Worm (Caenorhabditis elegans): ENCODE data around the gene vav-1.

vav-1 gene

DNA sequence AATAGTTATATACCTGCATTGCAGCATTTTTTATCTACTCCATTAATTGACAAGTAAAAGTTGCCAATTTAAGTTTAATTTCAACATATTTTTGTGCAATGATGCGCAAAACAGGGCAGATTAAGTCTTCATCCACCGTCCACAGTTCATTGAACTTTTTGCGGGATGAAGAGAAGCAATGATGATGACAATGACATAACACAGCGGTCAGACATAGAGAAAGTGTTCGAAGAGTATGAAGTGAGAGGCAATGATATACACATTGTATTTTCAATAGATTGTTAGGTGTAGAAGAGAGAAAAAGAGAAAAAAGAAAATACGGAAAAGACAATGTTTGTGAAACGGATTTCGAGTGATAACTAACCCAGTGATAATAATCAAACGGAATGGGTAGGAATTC lies 5.0 kb downstream of the vav-1 start:
- no peak for TF ChIP-seq bed-2 (GFP tag; IDR thresholded peaks at IDR 0.05)

DNA sequence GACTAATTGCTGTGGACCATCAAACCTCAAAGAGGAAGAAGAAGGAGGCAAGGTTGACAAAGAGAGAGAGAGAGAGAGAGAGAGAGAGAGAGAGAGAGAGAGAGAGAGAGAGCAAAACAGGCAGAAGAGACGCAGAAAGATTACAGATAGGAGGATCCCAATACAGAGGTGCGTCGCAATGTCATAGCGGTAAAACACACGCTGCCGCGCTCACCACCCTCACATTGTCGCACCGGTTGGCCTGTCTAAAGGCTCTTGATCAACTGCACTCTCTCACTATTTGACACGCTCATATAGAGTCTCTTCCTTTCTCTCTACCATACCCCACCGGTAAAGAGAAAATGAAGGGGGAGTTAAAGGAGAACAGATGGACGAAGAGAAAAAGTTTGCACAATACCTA lies 6.7 kb downstream of the vav-1 start:
- TF ChIP-seq ztf-25 (GFP tag; IDR thresholded peaks at IDR 0.05) (no peak), let-607 (tag; optimal IDR thresholded peaks at IDR 0.05) (no peak), hlh-26 (GFP tag; conservative IDR thresholded peaks at IDR 0.05) (no peak), egl-44 (GFP tag; IDR thresholded peaks at IDR 0.05) (no peak), attf-3 (GFP tag; conservative IDR thresholded peaks at IDR 0.05) (no peak), lsl-1 (GFP tag; optimal IDR thresholded peaks at IDR 0.05) (no peak), Y53G8AR.9 (GFP tag; conservative IDR thresholded peaks at IDR 0.05) (0 out of 2 replicates have a peak, but pooled peaks have one; percentile 37), egl-18 (GFP tag; IDR thresholded peaks at IDR 0.05) (no peak), hsf-1 (GFP tag; IDR thresholded peaks at IDR 0.05) (no peak), nfya-1 (tag; optimal IDR thresholded peaks at IDR 0.05; ENCODE audit: borderline replicate concordance, insufficient read depth) (no peak), snpc-4 (GFP tag; optimal IDR thresholded peaks at IDR 0.05) (no peak), snpc-4 (tag; optimal IDR thresholded peaks at IDR 0.05) (no peak), F57C9.4 (tag; optimal IDR thresholded peaks at IDR 0.05) (no peak), rec-8 (tag; optimal IDR thresholded peaks at IDR 0.05) (no peak), lin-54 (GFP tag; optimal IDR thresholded peaks at IDR 0.05) (no peak), nhr-80 (tag; optimal IDR thresholded peaks at IDR 0.05) (peak; percentile 86), ceh-27 (GFP tag; optimal IDR thresholded peaks at IDR 0.05) (peak; percentile 41), ccch-3 (GFP tag; optimal IDR thresholded peaks at IDR 0.05) (no peak), lin-40 (tag; optimal IDR thresholded peaks at IDR 0.05) (no peak), zfh-2 (GFP tag; conservative IDR thresholded peaks at IDR 0.05) (peak; percentile 78), ztf-28 (GFP tag; IDR thresholded peaks at IDR 0.05) (no peak), madf-10 (tag; optimal IDR thresholded peaks at IDR 0.05) (no peak), chd-7 (tag; optimal IDR thresholded peaks at IDR 0.05) (no peak), ets-4 (GFP tag; optimal IDR thresholded peaks at IDR 0.05) (no peak), hmg-1.2 (GFP tag; IDR thresholded peaks at IDR 0.05) (peak; percentile 89), hmg-20 (GFP tag; IDR thresholded peaks at IDR 0.05) (0 out of 2 replicates have a peak, but pooled peaks have one; percentile 18), let-526 (GFP tag; IDR thresholded peaks at IDR 0.05) (no peak), ekl-4 (GFP tag; IDR thresholded peaks at IDR 0.05) (no peak), aptf-3 (GFP tag; IDR thresholded peaks at IDR 0.05) (no peak), Y95B8A.8 (GFP tag; IDR thresholded peaks at IDR 0.05) (no peak), tbp1 (GFP tag; optimal IDR thresholded peaks at IDR 0.05) (peak; percentile 13), mxl-1 (tag; optimal IDR thresholded peaks at IDR 0.05) (no peak), repo-1 (tag; optimal IDR thresholded peaks at IDR 0.05) (no peak), madf-8 (GFP tag; conservative IDR thresholded peaks at IDR 0.05) (no peak), F39B2.1 (GFP tag; IDR thresholded peaks at IDR 0.05) (no peak), sptf-2 (GFP tag; optimal IDR thresholded peaks at IDR 0.05) (no peak), F49E8.2 (tag; optimal IDR thresholded peaks at IDR 0.05; ENCODE audit: insufficient read depth) (no peak), sea-2 (GFP tag; IDR thresholded peaks at IDR 0.05) (no peak), ztf-3 (GFP tag; optimal IDR thresholded peaks at IDR 0.05) (no peak), C06A6.2 (GFP tag; conservative IDR thresholded peaks at IDR 0.05) (no peak), xnd-1 (tag; optimal IDR thresholded peaks at IDR 0.05) (no peak), unc-62 (GFP tag; optimal IDR thresholded peaks at IDR 0.05) (no peak), mel-28 (tag; optimal IDR thresholded peaks at IDR 0.05; ENCODE audit: borderline replicate concordance) (no peak), zim-3 (tag; optimal IDR thresholded peaks at IDR 0.05) (no peak), rcor-1 (GFP tag; IDR thresholded peaks at IDR 0.05) (no peak), ztf-18 (tag; optimal IDR thresholded peaks at IDR 0.05) (no peak), ceh-40 (GFP tag; IDR thresholded peaks at IDR 0.05) (no peak)

Measured in whole organism, young adult.